Worm (Caenorhabditis elegans) whole organism, dauer: ENCODE data around the gene C01G5.7.

ENCODE experiments used
- unc-62 ChIP-seq: sonication (generic microtip); optimal IDR thresholded peaks from 2 replicates; lab custom pipeline; 2017; ENCODE audit warnings: missing biosample characterization, missing genetic modification reagents, missing genetic modification characterization

Gene C01G5.7

DNA sequence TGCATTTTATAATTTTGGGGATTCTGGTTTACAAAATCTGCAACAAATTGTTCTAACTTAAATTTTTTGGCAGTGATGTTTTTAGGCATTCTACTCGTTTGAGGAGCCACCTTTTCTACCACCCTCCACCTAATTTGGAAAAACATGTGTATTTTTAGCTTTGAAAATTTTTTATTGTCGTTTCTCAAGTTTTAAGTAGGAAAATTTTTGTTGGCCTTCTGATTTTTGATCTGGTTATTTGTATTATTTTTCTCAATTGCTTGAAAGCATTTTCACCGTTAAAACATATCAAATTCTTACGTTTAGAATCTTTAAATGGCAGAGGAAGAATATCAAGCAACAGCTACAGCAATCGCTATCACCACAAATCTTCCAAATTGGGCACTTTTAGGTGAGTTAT, at the start of gene C01G5.7:
C01G5.7 (plus strand) TSS at position 301 of the 400 bp plus-strand sequence.
- no peak for TF ChIP-seq unc-62 (GFP tag; lab: Kevin White, UChicago)

ce11 chrIV:6471216-6471615, 46.7 kb upstream of the C01G5.7 start, which contains the start of gene tmed-13:
Gene tmed-13 (minus strand): TSS chrIV:6471384.
- no peak for TF ChIP-seq unc-62 (GFP tag; lab: Kevin White, UChicago)

DNA sequence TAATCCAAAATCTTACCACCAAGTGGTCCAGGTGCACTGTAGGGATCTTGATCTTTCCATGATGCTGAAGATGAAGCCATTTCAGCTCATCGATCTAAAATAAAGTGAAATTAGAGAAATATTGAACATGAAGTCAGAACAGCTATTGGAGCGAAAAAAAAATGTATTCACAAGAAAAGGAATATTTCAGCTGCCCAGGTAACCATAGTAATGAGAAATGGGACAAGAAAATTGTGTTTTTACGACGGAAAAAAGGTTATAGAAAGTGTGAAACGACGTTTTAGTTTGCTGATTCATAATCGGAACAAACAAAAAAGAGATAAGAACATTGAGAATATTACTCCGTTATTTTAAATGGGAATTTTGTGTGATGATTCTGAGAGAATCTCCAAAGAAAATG, 44.8 kb upstream of the C01G5.7 start, which contains the start of gene Y73B6BL.27:
Y73B6BL.27 (minus strand) TSS at position 101 of the 400 bp plus-strand sequence.
- no peak for TF ChIP-seq unc-62 (GFP tag; lab: Kevin White, UChicago)

- TF ChIP-seq unc-62 (GFP tag; lab: Kevin White, UChicago): no peak
Observed at ce11 chrIV:6474751-6475150, 43.2 kb upstream of the C01G5.7 start.

DNA sequence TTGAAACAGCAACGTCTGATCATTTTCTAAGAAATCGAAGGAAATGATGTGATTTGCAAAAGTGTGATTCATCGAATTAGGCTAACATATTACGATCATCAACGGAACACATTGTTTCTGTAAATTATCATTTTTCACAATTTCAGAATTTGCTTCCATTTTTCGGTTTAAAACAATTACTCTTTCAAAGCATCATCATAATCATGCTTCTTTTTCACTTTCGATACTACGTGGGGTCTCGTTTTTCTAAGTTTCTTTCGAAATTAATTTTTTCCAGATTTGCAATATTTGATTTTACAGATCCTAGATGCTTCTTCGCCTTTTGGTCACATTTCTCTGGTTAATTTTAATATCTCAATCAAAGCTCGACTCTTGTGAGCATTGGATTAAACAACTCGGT, 37.7 kb upstream of the C01G5.7 start, which contains the start of gene tyr-6:
tyr-6 (plus strand) TSS at position 301 of the 400 bp plus-strand sequence.
- no peak for TF ChIP-seq unc-62 (GFP tag; lab: Kevin White, UChicago)

- TF ChIP-seq unc-62 (GFP tag; lab: Kevin White, UChicago): no peak
Observed at ce11 chrIV:6480978-6481377, 37.0 kb upstream of the C01G5.7 start.

- no peak for TF ChIP-seq unc-62 (GFP tag; lab: Kevin White, UChicago)
Observed at ce11 chrIV:6487047-6487446, 30.9 kb upstream of the C01G5.7 start, which contains the start of gene Y73B6BL.37. Gene Y73B6BL.37 (plus strand): TSS chrIV:6487347.

DNA sequence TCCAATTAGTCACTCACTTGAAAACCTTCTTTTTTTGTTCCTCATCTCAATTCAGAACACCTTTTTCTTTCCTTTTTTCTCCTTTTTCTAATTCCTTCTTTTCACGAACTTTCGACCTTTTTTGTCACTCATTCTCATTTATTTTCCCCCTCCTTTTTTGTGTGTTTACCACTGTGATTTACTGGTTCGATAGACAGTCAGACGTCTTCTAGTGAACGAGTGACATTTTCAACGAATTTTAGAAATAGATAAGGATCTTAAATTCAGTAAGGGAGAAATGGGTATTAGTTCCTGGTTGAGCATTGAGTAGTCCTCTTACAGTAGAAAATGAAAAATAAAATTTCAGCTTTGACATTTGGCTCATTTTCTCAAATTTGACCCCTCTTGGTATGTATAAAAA, 26.0 kb upstream of the C01G5.7 start:
- no peak for TF ChIP-seq unc-62 (GFP tag; lab: Kevin White, UChicago)

- no peak for TF ChIP-seq unc-62 (GFP tag; lab: Kevin White, UChicago)
Observed at ce11 chrIV:6493299-6493698, 24.7 kb upstream of the C01G5.7 start, which contains the start of gene Y73B6BL.44. Gene Y73B6BL.44 (plus strand): TSS chrIV:6493599.

ce11 chrIV:6496103-6496502, 21.9 kb upstream of the C01G5.7 start:
- TF ChIP-seq unc-62 (GFP tag; lab: Kevin White, UChicago): no peak

DNA sequence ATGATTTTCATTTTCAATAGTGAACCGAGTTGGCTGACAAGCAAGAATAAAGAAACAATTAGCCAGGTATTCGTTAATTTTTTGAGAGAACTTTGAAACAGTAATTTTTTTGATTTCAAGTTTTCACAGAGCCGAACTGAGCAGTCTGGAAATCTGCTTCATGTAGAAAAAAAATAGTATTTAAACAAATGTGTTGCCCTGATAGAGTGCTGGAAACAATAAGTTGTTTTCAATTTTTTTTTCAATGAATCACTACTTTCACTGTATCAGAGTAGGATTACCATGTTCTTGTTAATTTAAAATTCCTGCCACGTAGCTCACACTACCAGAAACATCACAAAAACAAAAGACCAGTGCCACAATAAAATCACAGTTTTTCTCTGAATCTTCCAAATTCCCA, 17.5 kb upstream of the C01G5.7 start:
- TF ChIP-seq unc-62 (GFP tag; lab: Kevin White, UChicago): no peak

ce11 chrIV:6500843-6501242, 17.1 kb upstream of the C01G5.7 start:
- TF ChIP-seq unc-62 (GFP tag; lab: Kevin White, UChicago): no peak

DNA sequence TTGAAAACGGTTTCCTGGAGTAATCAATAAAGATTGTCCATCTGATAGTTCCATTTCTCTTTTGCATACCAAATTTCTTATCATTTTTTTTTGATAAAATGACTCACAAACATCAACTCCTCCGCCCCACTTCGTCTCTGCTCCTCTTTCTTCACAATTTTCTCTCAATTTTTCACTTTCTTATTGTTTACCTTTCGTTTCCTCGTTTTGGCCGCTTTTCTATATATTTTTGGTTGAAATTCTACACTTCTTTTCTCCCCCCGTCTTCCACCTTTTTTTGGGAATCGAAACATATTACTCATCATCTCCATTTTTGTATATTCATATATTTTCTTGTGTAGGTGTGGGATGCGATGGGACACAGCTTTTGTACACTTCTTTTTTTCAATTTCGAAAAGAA, 15.2 kb upstream of the C01G5.7 start:
- TF ChIP-seq unc-62 (GFP tag; lab: Kevin White, UChicago): no peak

DNA sequence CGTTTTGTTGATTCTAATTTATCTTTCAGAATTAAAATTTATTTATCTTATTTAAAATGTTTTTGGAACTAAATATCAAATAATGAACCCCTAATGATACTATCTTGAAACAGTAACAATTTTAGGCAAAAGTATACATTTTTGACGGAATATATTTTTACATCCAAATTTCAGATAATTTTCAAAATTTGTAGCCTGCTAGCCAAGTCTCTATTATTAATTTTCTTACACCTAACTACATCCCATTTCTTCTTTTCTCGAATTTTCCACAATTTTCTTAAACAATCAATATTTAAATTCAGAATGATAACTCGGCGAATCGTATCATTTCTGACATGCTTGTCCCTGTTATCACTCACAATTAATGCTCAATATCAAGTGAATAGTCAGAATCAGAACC, 11.5 kb upstream of the C01G5.7 start, which contains the start of gene pqn-89:
pqn-89 (plus strand) TSS at position 301 of the 400 bp plus-strand sequence.
- TF ChIP-seq unc-62 (GFP tag; lab: Kevin White, UChicago): no peak

- no peak for TF ChIP-seq unc-62 (GFP tag; lab: Kevin White, UChicago)
Observed at ce11 chrIV:6511767-6512166, 6.2 kb upstream of the C01G5.7 start.

DNA sequence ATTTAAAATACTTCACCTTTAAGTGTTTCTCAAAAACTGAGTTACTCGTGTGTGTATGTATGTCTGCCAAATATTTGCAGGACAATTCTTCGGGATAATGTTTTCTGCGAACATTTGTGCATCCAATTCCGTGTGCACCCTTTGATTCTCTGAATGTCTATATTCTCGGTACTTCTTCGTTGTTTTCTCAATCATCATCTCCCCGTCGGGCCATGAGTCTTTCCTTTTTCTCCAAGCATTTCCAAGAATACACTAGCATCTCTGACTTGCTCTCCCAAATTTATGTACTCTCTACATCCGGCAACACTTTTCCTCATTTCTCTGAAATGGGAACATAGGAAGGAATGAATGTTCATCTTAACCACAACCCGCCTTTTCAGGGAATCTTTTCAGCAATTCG, 3.3 kb upstream of the C01G5.7 start:
- TF ChIP-seq unc-62 (GFP tag; lab: Kevin White, UChicago): no peak

ce11 chrIV:6519593-6519992, 1.6 kb downstream of the C01G5.7 start, which contains the start of gene C01G5.9:
Gene C01G5.9 (plus strand): TSS chrIV:6519893.
- TF ChIP-seq unc-62 (GFP tag; lab: Kevin White, UChicago): no peak
